Fruit fly (Drosophila melanogaster): ENCODE data around the gene Syx1A.

Syx1A gene

DNA sequence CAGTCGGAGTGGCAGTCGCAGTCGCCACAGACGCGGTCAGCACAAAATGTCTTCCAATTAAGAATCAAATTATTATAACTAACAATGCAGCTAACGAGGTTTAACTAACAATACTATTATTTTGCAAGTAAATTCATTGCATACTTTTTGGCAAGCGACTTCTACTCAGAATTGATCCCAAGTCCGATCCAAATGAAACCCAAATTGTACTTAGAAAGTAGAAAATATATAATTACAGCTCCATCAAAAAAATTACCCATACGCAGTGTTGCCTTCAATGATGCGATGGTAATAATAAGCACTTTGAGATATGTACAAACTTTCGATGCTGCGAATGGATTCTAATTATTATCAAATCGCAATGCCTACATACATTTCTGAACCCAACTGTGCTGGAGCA is 38.2 kb upstream of the Syx1A start:
- TF ChIP-seq CrebA (GFP tag; optimal IDR thresholded peaks at IDR 0.05; ENCODE audit: borderline replicate concordance) = no peak
- TF ChIP-seq rgr (GFP tag; optimal IDR thresholded peaks at IDR 0.05) = peak; percentile 16
- no peak for TF ChIP-seq lola (GFP tag; optimal IDR thresholded peaks at IDR 0.05)
- TF ChIP-seq Jra (GFP tag; optimal IDR thresholded peaks at IDR 0.05) = no peak
- TF ChIP-seq sage (GFP tag; optimal IDR thresholded peaks at IDR 0.05) = no peak
- no peak for TF ChIP-seq Dfd (GFP tag; optimal IDR thresholded peaks at IDR 0.05)
- TF ChIP-seq Vsx2 (GFP tag; optimal IDR thresholded peaks at IDR 0.05; ENCODE audit: partially characterized antibody) = no peak
- no peak for TF ChIP-seq usp (GFP tag; optimal IDR thresholded peaks at IDR 0.05)
- TF ChIP-seq h (GFP tag; optimal IDR thresholded peaks at IDR 0.05) = peak; percentile 33
- no peak for TF ChIP-seq Hr78 (GFP tag; optimal IDR thresholded peaks at IDR 0.05)
- peak; percentile 57 for TF ChIP-seq Sp1 (GFP tag; optimal IDR thresholded peaks at IDR 0.05)
- no peak for TF ChIP-seq brk (GFP tag; optimal IDR thresholded peaks at IDR 0.05)
- TF ChIP-seq Rel (GFP tag; optimal IDR thresholded peaks at IDR 0.05) = no peak
- no peak for TF ChIP-seq Rel (tag; optimal IDR thresholded peaks at IDR 0.05)
- no peak for TF ChIP-seq CG32264 (GFP tag; optimal IDR thresholded peaks at IDR 0.05)
- TF ChIP-seq fru (GFP tag; optimal IDR thresholded peaks at IDR 0.05) = no peak
- TF ChIP-seq dl (GFP tag; optimal IDR thresholded peaks at IDR 0.05; ENCODE audit: insufficient read depth in 1 of 2, partially characterized antibody in 2 of 2) = no peak
- no peak for TF ChIP-seq GATAd (GFP tag; optimal IDR thresholded peaks at IDR 0.05)
- TF ChIP-seq ey (GFP tag; optimal IDR thresholded peaks at IDR 0.05) = peak; percentile 31
- TF ChIP-seq Myc (optimal IDR thresholded peaks at IDR 0.05) = no peak
- TF ChIP-seq Dif (GFP tag; optimal IDR thresholded peaks at IDR 0.05; ENCODE audit: partially characterized antibody) = no peak
- TF ChIP-seq foxo (GFP tag; optimal IDR thresholded peaks at IDR 0.05) = peak in 1 of 2 experiments; percentile 55
- TF ChIP-seq sv (GFP tag; optimal IDR thresholded peaks at IDR 0.05) = no peak
- no peak for TF ChIP-seq N (GFP tag; optimal IDR thresholded peaks at IDR 0.05)
- peak; percentile 15 for TF ChIP-seq HLH106 (tag; optimal IDR thresholded peaks at IDR 0.05)
- TF ChIP-seq jim (GFP tag; optimal IDR thresholded peaks at IDR 0.05) = no peak
- TF ChIP-seq br (GFP tag; optimal IDR thresholded peaks at IDR 0.05) = peak; percentile 27
- TF ChIP-seq Mio (GFP tag; optimal IDR thresholded peaks at IDR 0.05) = no peak
- peak; percentile 4 for TF ChIP-seq Hnf4 (GFP tag; optimal IDR thresholded peaks at IDR 0.05)
- peak; percentile 38 for TF ChIP-seq woc (GFP tag; optimal IDR thresholded peaks at IDR 0.05)
- no peak for TF ChIP-seq pan (optimal IDR thresholded peaks at IDR 0.05)
- no peak for TF ChIP-seq dmrt93B (GFP tag; optimal IDR thresholded peaks at IDR 0.05)
- no peak for TF ChIP-seq tai (GFP tag; optimal IDR thresholded peaks at IDR 0.05)
- TF ChIP-seq Abd-B (GFP tag; optimal IDR thresholded peaks at IDR 0.05) = no peak
- no peak for TF ChIP-seq CG9705 (GFP tag; optimal IDR thresholded peaks at IDR 0.05)
- no peak for TF ChIP-seq dsf (GFP tag; optimal IDR thresholded peaks at IDR 0.05; ENCODE audit: borderline replicate concordance)
- no peak for TF ChIP-seq Hr83 (GFP tag; optimal IDR thresholded peaks at IDR 0.05; ENCODE audit: poor library complexity, severe bottlenecking)
- TF ChIP-seq psq (GFP tag; optimal IDR thresholded peaks at IDR 0.05) = no peak
- TF ChIP-seq OdsH (GFP tag; optimal IDR thresholded peaks at IDR 0.05) = peak; percentile 27

DNA sequence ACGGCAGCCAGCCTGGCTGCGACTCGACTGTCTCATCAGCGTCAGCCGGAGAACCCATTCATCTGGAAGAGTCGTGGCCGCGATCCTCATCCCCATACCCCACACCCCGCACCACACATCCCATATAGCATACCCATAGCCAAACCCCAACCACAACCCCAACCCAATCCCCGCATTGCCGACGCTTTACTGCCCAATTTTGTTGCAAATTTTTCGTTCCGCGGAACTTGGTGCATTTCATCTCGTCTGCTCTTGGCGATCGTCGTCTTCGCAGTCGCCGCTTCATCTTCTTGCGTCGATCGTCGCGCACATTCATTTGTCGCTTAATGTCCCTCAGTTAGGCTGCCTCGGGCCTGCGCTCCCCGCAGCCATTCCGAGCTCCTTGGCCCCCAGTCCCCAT is 37.8 kb upstream of the Syx1A start:
- no peak for TF ChIP-seq woc (GFP tag; optimal IDR thresholded peaks at IDR 0.05)
- no peak for TF ChIP-seq CrebA (GFP tag; optimal IDR thresholded peaks at IDR 0.05; ENCODE audit: borderline replicate concordance)
- TF ChIP-seq Sp1 (GFP tag; optimal IDR thresholded peaks at IDR 0.05) = no peak
- no peak for TF ChIP-seq Rel (GFP tag; optimal IDR thresholded peaks at IDR 0.05)
- TF ChIP-seq Rel (tag; optimal IDR thresholded peaks at IDR 0.05) = no peak
- TF ChIP-seq Abd-B (GFP tag; optimal IDR thresholded peaks at IDR 0.05) = no peak
- TF ChIP-seq brk (GFP tag; optimal IDR thresholded peaks at IDR 0.05) = no peak
- no peak for TF ChIP-seq Vsx2 (GFP tag; optimal IDR thresholded peaks at IDR 0.05; ENCODE audit: partially characterized antibody)
- TF ChIP-seq Dif (GFP tag; optimal IDR thresholded peaks at IDR 0.05; ENCODE audit: partially characterized antibody) = no peak
- no peak for TF ChIP-seq Dfd (GFP tag; optimal IDR thresholded peaks at IDR 0.05)
- no peak for TF ChIP-seq sage (GFP tag; optimal IDR thresholded peaks at IDR 0.05)
- TF ChIP-seq pan (optimal IDR thresholded peaks at IDR 0.05) = no peak
- TF ChIP-seq Hr83 (GFP tag; optimal IDR thresholded peaks at IDR 0.05; ENCODE audit: poor library complexity, severe bottlenecking) = no peak
- TF ChIP-seq lola (GFP tag; optimal IDR thresholded peaks at IDR 0.05) = no peak
- no peak for TF ChIP-seq jim (GFP tag; optimal IDR thresholded peaks at IDR 0.05)
